Worm (Caenorhabditis elegans) whole organism, L3 larva: Measurements from ENCODE around the gene mrps-22.
A peak's percentile ranks its signal among the peaks of the same experiment; 100 is the strongest.

Source experiments
- ZK546.5 ChIP-seq: sonication (generic microtip); optimal IDR thresholded peaks from 2 replicates; lab custom pipeline; 2017; ENCODE audit warnings: missing biosample characterization, missing genetic modification characterization
- ama-1 ChIP-seq: fragments of 150-350 bp; optimal IDR thresholded peaks from 2 replicates; lab custom pipeline; 2018
- ceh-16 ChIP-seq: sonication (generic microtip); optimal IDR thresholded peaks from 2 replicates; lab custom pipeline; 2017; ENCODE audit warnings: missing biosample characterization, missing genetic modification characterization
- ceh-9 ChIP-seq: sonication (generic microtip); optimal IDR thresholded peaks from 2 replicates; lab custom pipeline; 2018; ENCODE audit warnings: missing biosample characterization, missing genetic modification characterization
- daf-12 ChIP-seq: fragments of 150-350 bp; optimal IDR thresholded peaks from 2 replicates; lab custom pipeline; 2014; ENCODE audit warnings: missing biosample characterization, missing genetic modification reagents, missing genetic modification characterization
- egl-27 ChIP-seq: sonication (generic microtip); optimal IDR thresholded peaks from 4 replicates; lab custom pipeline; 2017; ENCODE audit warnings: missing biosample characterization, missing genetic modification reagents, missing genetic modification characterization
- egl-5 ChIP-seq: fragments of 150-350 bp; optimal IDR thresholded peaks from 2 replicates; lab custom pipeline; 2017; ENCODE audit warnings: missing biosample characterization, missing genetic modification reagents, missing genetic modification characterization, inconsistent platforms
- elt-2 ChIP-seq: sonication (generic microtip); optimal IDR thresholded peaks from 2 replicates; lab custom pipeline; 2016; ENCODE audit warnings: missing genetic modification reagents, mild to moderate bottlenecking, missing genetic modification characterization, missing compliant biosample characterization
- elt-3 ChIP-seq, 3 experiments: fragments of 150-350 bp in 1 of 3; sonication (generic microtip) in 2 of 3; optimal IDR thresholded peaks; 2 replicates in 2 of 3; 4 replicates in 1 of 3; lab custom pipeline; 2014 to 2017; ENCODE audit warnings: missing biosample characterization in 3 of 3, missing genetic modification characterization in 3 of 3
- fkh-10 ChIP-seq: sonication (generic microtip); optimal IDR thresholded peaks from 2 replicates; lab custom pipeline; 2017; ENCODE audit warnings: missing biosample characterization, missing genetic modification reagents, missing genetic modification characterization
- fos-1 ChIP-seq: fragments of 150-350 bp; optimal IDR thresholded peaks from 2 replicates; lab custom pipeline; 2014; ENCODE audit warnings: missing biosample characterization, missing genetic modification characterization
- hmg-11 ChIP-seq: sonication (generic microtip); optimal IDR thresholded peaks from 2 replicates; lab custom pipeline; 2016; ENCODE audit warnings: missing genetic modification characterization, missing compliant biosample characterization
- jun-1 ChIP-seq: fragments of 150-350 bp; optimal IDR thresholded peaks from 2 replicates; lab custom pipeline; 2014; ENCODE audit warnings: missing biosample characterization, missing genetic modification reagents, missing genetic modification characterization
- lin-15B ChIP-seq: fragments of 150-350 bp; optimal IDR thresholded peaks from 2 replicates; lab custom pipeline; 2014; ENCODE audit warnings: missing biosample characterization, missing genetic modification characterization
- lin-39 ChIP-seq: fragments of 150-350 bp; optimal IDR thresholded peaks from 2 replicates; lab custom pipeline; 2018; ENCODE audit warnings: missing biosample characterization, missing genetic modification reagents, missing genetic modification characterization
- mdl-1 ChIP-seq: fragments of 150-350 bp; optimal IDR thresholded peaks from 2 replicates; lab custom pipeline; 2014; ENCODE audit warnings: missing biosample characterization, missing genetic modification characterization
- mml-1 ChIP-seq: fragments of 150-350 bp; sonication (generic microtip); optimal IDR thresholded peaks from 3 replicates; lab custom pipeline; 2014; ENCODE audit warnings: missing biosample characterization, missing genetic modification characterization
- nfya-1 ChIP-seq: sonication (generic microtip); optimal IDR thresholded peaks from 2 replicates; lab custom pipeline; 2017; ENCODE audit warnings: missing genetic modification characterization, mild to moderate bottlenecking, missing compliant biosample characterization, antibody characterized with exemption, moderate library complexity; ENCODE audit not compliant: insufficient read depth
- nhr-11 ChIP-seq: fragments of 150-350 bp; optimal IDR thresholded peaks from 2 replicates; lab custom pipeline; 2014; ENCODE audit warnings: missing biosample characterization, missing genetic modification characterization
- nhr-12 ChIP-seq: fragments of 150-350 bp; optimal IDR thresholded peaks from 2 replicates; lab custom pipeline; 2014; ENCODE audit warnings: missing biosample characterization, missing genetic modification characterization
- nhr-23 ChIP-seq: fragments of 150-350 bp; optimal IDR thresholded peaks from 2 replicates; lab custom pipeline; 2014; ENCODE audit warnings: missing biosample characterization, missing genetic modification reagents, missing genetic modification characterization
- nhr-237 ChIP-seq: fragments of 150-350 bp; optimal IDR thresholded peaks from 2 replicates; lab custom pipeline; 2014; ENCODE audit warnings: missing biosample characterization, missing genetic modification characterization
- nhr-25 ChIP-seq: sonication (generic microtip); optimal IDR thresholded peaks from 2 replicates; lab custom pipeline; 2017; ENCODE audit warnings: missing biosample characterization, missing genetic modification characterization
- nhr-43 ChIP-seq: sonication (generic microtip); optimal IDR thresholded peaks from 2 replicates; lab custom pipeline; 2016; ENCODE audit warnings: mild to moderate bottlenecking, missing genetic modification characterization, missing compliant biosample characterization; ENCODE audit not compliant: poor library complexity, severe bottlenecking
- nhr-77 ChIP-seq: fragments of 150-350 bp; optimal IDR thresholded peaks from 2 replicates; lab custom pipeline; 2014; ENCODE audit warnings: missing biosample characterization, missing genetic modification characterization
- pha-4 ChIP-seq: fragments of 150-350 bp; optimal IDR thresholded peaks from 2 replicates; lab custom pipeline; 2014; ENCODE audit warnings: missing biosample characterization, missing genetic modification reagents, missing genetic modification characterization
- pqm-1 ChIP-seq: fragments of 150-350 bp; optimal IDR thresholded peaks from 2 replicates; lab custom pipeline; 2017; ENCODE audit warnings: missing biosample characterization, missing genetic modification characterization, inconsistent platforms
- sea-2 ChIP-seq: fragments of 150-350 bp; sonication (generic microtip); optimal IDR thresholded peaks from 4 replicates; lab custom pipeline; 2014; ENCODE audit warnings: missing biosample characterization, missing genetic modification reagents, missing genetic modification characterization
- skn-1 ChIP-seq: fragments of 150-350 bp; optimal IDR thresholded peaks from 2 replicates; lab custom pipeline; 2014; ENCODE audit warnings: missing biosample characterization, missing genetic modification characterization
- snpc-4 ChIP-seq: fragments of 150-350 bp; optimal IDR thresholded peaks from 2 replicates; lab custom pipeline; 2014; ENCODE audit warnings: missing biosample characterization, missing genetic modification characterization
- tbx-2 ChIP-seq: sonication (generic microtip); optimal IDR thresholded peaks from 2 replicates; lab custom pipeline; 2016; ENCODE audit warnings: mild to moderate bottlenecking, missing genetic modification characterization, missing compliant biosample characterization
- unc-62 ChIP-seq: fragments of 150-350 bp; sonication (generic microtip); optimal IDR thresholded peaks from 4 replicates; lab custom pipeline; 2014; ENCODE audit warnings: missing biosample characterization, missing genetic modification reagents, missing genetic modification characterization
- zag-1 ChIP-seq: fragments of 150-350 bp; optimal IDR thresholded peaks from 2 replicates; lab custom pipeline; 2014; ENCODE audit warnings: missing biosample characterization, missing genetic modification characterization
- ztf-4 ChIP-seq: fragments of 150-350 bp; optimal IDR thresholded peaks from 2 replicates; lab custom pipeline; 2014; ENCODE audit warnings: missing biosample characterization, missing genetic modification characterization

The mrps-22 gene

ce11 chrII:10607238-10607961, 25.0 kb downstream of the mrps-22 start, which contains the start of gene ccm-3 (continued):
- TF ChIP-seq ama-1 (no peak), nhr-12 (no peak), ceh-16 (tag; lab: Kevin White, UChicago) (no peak), nhr-11 (tag; lab: Kevin White, UChicago) (no peak), unc-62 (GFP tag; lab: Kevin White, UChicago) (no peak), sea-2 (GFP tag; lab: Kevin White, UChicago) (no peak), lin-15B (tag; lab: Kevin White, UChicago) (peak; percentile 72), zag-1 (tag; lab: Kevin White, UChicago) (no peak), nhr-43 (tag; lab: Kevin White, UChicago) (no peak), pqm-1 (tag; lab: Kevin White, UChicago) (no peak), jun-1 (tag; lab: Kevin White, UChicago) (no peak)

- no peak for TF ChIP-seq nhr-23
- TF ChIP-seq ZK546.5 (tag; lab: Kevin White, UChicago) = no peak
- TF ChIP-seq lin-39 (tag; lab: Kevin White, UChicago) = no peak
- TF ChIP-seq ama-1 = no peak
- TF ChIP-seq nfya-1 = no peak
- no peak for TF ChIP-seq ztf-4 (tag; lab: Kevin White, UChicago)
Measured at ce11 chrII:10608821-10609220, 26.4 kb downstream of the mrps-22 start.

ce11 chrII:10612743-10613142, 30.3 kb downstream of the mrps-22 start, which contains the start of gene C14A4.12:
Gene C14A4.12 (plus strand): TSS chrII:10613043.
- TF ChIP-seq pha-4 (tag; lab: Kevin White, UChicago) = peak; percentile 90
- no peak for TF ChIP-seq nfya-1

- no peak for TF ChIP-seq fos-1 (tag; lab: Kevin White, UChicago)
- TF ChIP-seq nhr-237 = no peak
- TF ChIP-seq egl-27 = no peak
- TF ChIP-seq snpc-4 (tag; lab: Kevin White, UChicago) = no peak
- TF ChIP-seq nhr-23 = no peak
- TF ChIP-seq lin-15B (tag; lab: Kevin White, UChicago) = no peak
- TF ChIP-seq nhr-25 (tag; lab: Kevin White, UChicago) = no peak
- no peak for TF ChIP-seq elt-3 (tag; optimal IDR thresholded peaks at IDR 0.05; lab: Kevin White, UChicago)
- no peak for TF ChIP-seq ceh-9
- no peak for TF ChIP-seq lin-39 (tag; lab: Kevin White, UChicago)
Measured at ce11 chrII:10618157-10618556, 35.7 kb downstream of the mrps-22 start, which contains the start of gene C14A4.13. Gene C14A4.13 (plus strand): TSS chrII:10618457.

ce11 chrII:10621965-10622364, 39.5 kb downstream of the mrps-22 start, which contains the start of gene cutl-9:
Gene cutl-9 (plus strand): TSS chrII:10622265.
- TF ChIP-seq fkh-10 (GFP tag; lab: Kevin White, UChicago) = no peak
- no peak for TF ChIP-seq ceh-16 (tag; lab: Kevin White, UChicago)
- no peak for TF ChIP-seq nhr-43 (tag; lab: Kevin White, UChicago)
- TF ChIP-seq mdl-1 (tag; lab: Kevin White, UChicago) = no peak
- no peak for TF ChIP-seq nhr-11 (tag; lab: Kevin White, UChicago)
- TF ChIP-seq snpc-4 (tag; lab: Kevin White, UChicago) = no peak
- TF ChIP-seq daf-12 = no peak
- no peak for TF ChIP-seq elt-2 (tag; lab: Kevin White, UChicago)
- no peak for TF ChIP-seq hmg-11 (tag; lab: Kevin White, UChicago)
- no peak for TF ChIP-seq skn-1 (tag; lab: Kevin White, UChicago)
- TF ChIP-seq nhr-23 = no peak
- no peak for TF ChIP-seq mml-1 (tag; lab: Kevin White, UChicago)
- no peak for TF ChIP-seq jun-1 (tag; lab: Kevin White, UChicago)
- TF ChIP-seq nhr-25 (tag; lab: Kevin White, UChicago) = no peak

- TF ChIP-seq ztf-4 (tag; lab: Kevin White, UChicago) (no peak), jun-1 (tag; lab: Kevin White, UChicago) (peak; percentile 38), nhr-23 (no peak), ama-1 (no peak), elt-2 (tag; lab: Kevin White, UChicago) (peak; percentile 84), snpc-4 (tag; lab: Kevin White, UChicago) (no peak), nfya-1 (no peak), tbx-2 (tag; lab: Kevin White, UChicago) (no peak), egl-5 (tag; lab: Kevin White, UChicago) (no peak), nhr-77 (no peak), mml-1 (tag; lab: Kevin White, UChicago) (no peak), pha-4 (tag; lab: Kevin White, UChicago) (no peak), pqm-1 (tag; lab: Kevin White, UChicago) (peak; percentile 38), ZK546.5 (tag; lab: Kevin White, UChicago) (no peak)
Measured at ce11 chrII:10627086-10627485, 44.7 kb downstream of the mrps-22 start.
